Worm (Caenorhabditis elegans) whole organism, young adult: ENCODE data around the gene nxf-1.
A peak's percentile ranks its signal among the peaks of the same experiment; 100 is the strongest.

Source experiments
- B0261.1 ChIP-seq: sonication (generic microtip); optimal IDR thresholded peaks from 2 replicates; lab custom pipeline; 2016; ENCODE audit warnings: mild to moderate bottlenecking, missing genetic modification characterization, moderate library complexity, missing compliant biosample characterization
- F23B12.7 ChIP-seq: sonication (generic microtip); optimal IDR thresholded peaks from 2 replicates; lab custom pipeline; 2017; ENCODE audit warnings: missing genetic modification characterization, mild to moderate bottlenecking, missing compliant biosample characterization, antibody characterized with exemption, moderate library complexity; ENCODE audit not compliant: insufficient read depth
- F57A8.1 ChIP-seq: fragments of 200-800 bp; sonication (Bioruptor generic); optimal IDR thresholded peaks from 2 replicates; lab custom pipeline; 2018; ENCODE audit warnings: mild to moderate bottlenecking, missing genetic modification characterization, moderate library complexity, missing compliant biosample characterization
- Y53G8AR.9 ChIP-seq: fragments of 200-800 bp; sonication (Bioruptor generic); conservative IDR thresholded peaks from 2 replicates; pipeline ENCODE4 v1.3.6; 2022; ENCODE audit warnings: missing genetic modification reagents, missing genetic modification characterization, missing compliant biosample characterization
- Y67H2A.10 ChIP-seq: fragments of 200-800 bp; sonication (Bioruptor generic); conservative IDR thresholded peaks from 2 replicates; pipeline ENCODE4 v1.3.6; 2022; ENCODE audit warnings: missing genetic modification reagents, missing genetic modification characterization, missing compliant biosample characterization
- Y95B8A.8 ChIP-seq: fragments of 200-800 bp; sonication (Bioruptor generic); IDR thresholded peaks from 2 replicates; pipeline ENCODE4 v1.3.6; 2022; ENCODE audit warnings: missing genetic modification reagents, missing genetic modification characterization, missing compliant biosample characterization
- aptf-3 ChIP-seq: fragments of 200-800 bp; sonication (Bioruptor generic); IDR thresholded peaks from 2 replicates; pipeline ENCODE4 v1.3.6; 2022; ENCODE audit warnings: missing genetic modification characterization, missing compliant biosample characterization
- attf-6 ChIP-seq: fragments of 200-800 bp; sonication (Bioruptor generic); IDR thresholded peaks from 2 replicates; pipeline ENCODE4 v1.3.6; 2022; ENCODE audit warnings: missing genetic modification reagents, missing genetic modification characterization, missing compliant biosample characterization
- bed-1 ChIP-seq: fragments of 200-800 bp; sonication (Bioruptor generic); IDR thresholded peaks from 2 replicates; pipeline ENCODE4 v1.3.6; 2022; ENCODE audit warnings: missing genetic modification reagents, missing genetic modification characterization, missing compliant biosample characterization
- ceh-79 ChIP-seq: sonication (generic microtip); optimal IDR thresholded peaks from 2 replicates; lab custom pipeline; 2017; ENCODE audit warnings: mild to moderate bottlenecking, missing genetic modification characterization, missing compliant biosample characterization
- chd-7 ChIP-seq: sonication (generic microtip); optimal IDR thresholded peaks from 2 replicates; lab custom pipeline; 2016; ENCODE audit warnings: mild to moderate bottlenecking, missing genetic modification characterization, moderate library complexity, missing compliant biosample characterization
- dox-1 ChIP-seq: fragments of 200-800 bp; sonication (Bioruptor generic); IDR thresholded peaks from 2 replicates; pipeline ENCODE4 v1.3.6; 2022; ENCODE audit warnings: missing genetic modification reagents, missing genetic modification characterization, missing compliant biosample characterization
- dpff-1 ChIP-seq: sonication (generic microtip); optimal IDR thresholded peaks from 2 replicates; lab custom pipeline; 2017; ENCODE audit warnings: mild to moderate bottlenecking, missing genetic modification characterization, missing compliant biosample characterization
- egl-18 ChIP-seq: fragments of 200-800 bp; sonication (Bioruptor generic); IDR thresholded peaks from 2 replicates; pipeline ENCODE4 v1.3.6; 2022; ENCODE audit warnings: missing genetic modification reagents, missing genetic modification characterization, missing compliant biosample characterization
- hlh-12 ChIP-seq: sonication (generic microtip); optimal IDR thresholded peaks from 2 replicates; lab custom pipeline; 2016; ENCODE audit warnings: missing genetic modification characterization, missing compliant biosample characterization
- lin-54 ChIP-seq: fragments of 200-800 bp; sonication (Bioruptor generic); optimal IDR thresholded peaks from 2 replicates; lab custom pipeline; 2018; ENCODE audit warnings: mild to moderate bottlenecking, missing genetic modification characterization, missing compliant biosample characterization
- lir-1 ChIP-seq: fragments of 200-800 bp; sonication (Bioruptor generic); conservative IDR thresholded peaks from 2 replicates; pipeline ENCODE4 v1.3.6; 2022; ENCODE audit warnings: missing genetic modification reagents, missing genetic modification characterization, missing compliant biosample characterization
- lsl-1 ChIP-seq: fragments of 200-800 bp; sonication (Bioruptor generic); optimal IDR thresholded peaks from 2 replicates; lab custom pipeline; 2018; ENCODE audit warnings: mild to moderate bottlenecking, missing genetic modification characterization, moderate library complexity, missing compliant biosample characterization
- madf-6 ChIP-seq: fragments of 200-800 bp; sonication (Bioruptor generic); IDR thresholded peaks from 2 replicates; pipeline ENCODE4 v1.3.6; 2022; ENCODE audit warnings: missing genetic modification reagents, missing genetic modification characterization, missing compliant biosample characterization
- mxl-1 ChIP-seq: sonication (generic microtip); optimal IDR thresholded peaks from 2 replicates; lab custom pipeline; 2016; ENCODE audit warnings: missing genetic modification characterization, missing compliant biosample characterization
- nfya-2 ChIP-seq: fragments of 200-800 bp; sonication (Bioruptor generic); IDR thresholded peaks from 2 replicates; pipeline ENCODE4 v1.3.6; 2022; ENCODE audit warnings: missing genetic modification reagents, missing genetic modification characterization, missing compliant biosample characterization
- nfyb-1 ChIP-seq: fragments of 200-800 bp; sonication (Bioruptor generic); IDR thresholded peaks from 2 replicates; pipeline ENCODE4 v1.3.6; 2022; ENCODE audit warnings: missing genetic modification reagents, missing genetic modification characterization, missing compliant biosample characterization
- nhr-90 ChIP-seq: sonication (generic microtip); optimal IDR thresholded peaks from 2 replicates; lab custom pipeline; 2016; ENCODE audit warnings: missing genotype, mild to moderate bottlenecking, missing genetic modification characterization, missing compliant biosample characterization
- repo-1 ChIP-seq: sonication (generic microtip); optimal IDR thresholded peaks from 2 replicates; lab custom pipeline; 2017; ENCODE audit warnings: mild to moderate bottlenecking, missing genetic modification characterization, missing compliant biosample characterization
- sdz-38 ChIP-seq: sonication (generic microtip); optimal IDR thresholded peaks from 2 replicates; lab custom pipeline; 2016; ENCODE audit warnings: missing genotype, missing genetic modification characterization, missing compliant biosample characterization
- snpc-1.1 ChIP-seq: sonication (generic microtip); optimal IDR thresholded peaks from 2 replicates; lab custom pipeline; 2017; ENCODE audit warnings: missing genetic modification characterization, mild to moderate bottlenecking, missing compliant biosample characterization, antibody characterized with exemption, moderate library complexity, missing genotype, missing genetic modification reagents; ENCODE audit not compliant: insufficient read depth
- sptf-2 ChIP-seq: fragments of 200-800 bp; sonication (Bioruptor generic); optimal IDR thresholded peaks from 2 replicates; lab custom pipeline; 2018; ENCODE audit warnings: mild to moderate bottlenecking, missing genetic modification characterization, missing compliant biosample characterization
- ztf-18 ChIP-seq: sonication (generic microtip); optimal IDR thresholded peaks from 2 replicates; lab custom pipeline; 2016; ENCODE audit warnings: missing genotype, mild to moderate bottlenecking, missing genetic modification characterization, missing compliant biosample characterization

nxf-1 gene

DNA sequence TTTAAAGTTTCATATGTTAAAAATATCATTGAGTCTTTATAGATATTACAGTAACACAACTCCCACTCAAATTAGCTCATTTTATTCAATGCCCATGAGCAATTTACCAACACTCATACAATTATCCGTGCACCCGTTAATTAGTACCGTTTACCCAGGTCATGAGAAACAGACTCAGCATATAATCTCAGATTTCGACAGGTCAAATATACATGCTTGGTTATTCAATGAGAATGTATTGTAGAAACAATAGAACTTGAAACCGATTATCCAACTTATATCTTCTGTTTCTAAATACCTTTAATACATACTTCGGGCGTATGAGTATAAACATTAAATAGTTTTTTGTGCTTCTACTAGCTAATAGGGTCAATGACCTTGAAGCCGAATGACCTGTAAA, 21.4 kb upstream of the nxf-1 start:
- no peak for TF ChIP-seq repo-1
- no peak for TF ChIP-seq lin-54 (GFP tag; lab: Kevin White, UChicago)
- no peak for TF ChIP-seq sdz-38
- no peak for TF ChIP-seq hlh-12 (tag; lab: Kevin White, UChicago)
- no peak for TF ChIP-seq Y67H2A.10 (GFP tag; lab: Robert Waterston, UW)
- no peak for TF ChIP-seq Y53G8AR.9 (GFP tag; lab: Robert Waterston, UW)

ce11 chrV:14433584-14433983, 18.8 kb upstream of the nxf-1 start:
- TF ChIP-seq B0261.1 (tag; lab: Kevin White, UChicago) (no peak), nfyb-1 (no peak), egl-18 (GFP tag; lab: Robert Waterston, UW) (no peak), snpc-1.1 (no peak), F23B12.7 (no peak), dox-1 (GFP tag; lab: Robert Waterston, UW) (no peak), nhr-90 (tag; lab: Kevin White, UChicago) (no peak), ztf-18 (tag; lab: Kevin White, UChicago) (no peak)
- TF ChIP-seq, all 124 proteins: peak for 0

DNA sequence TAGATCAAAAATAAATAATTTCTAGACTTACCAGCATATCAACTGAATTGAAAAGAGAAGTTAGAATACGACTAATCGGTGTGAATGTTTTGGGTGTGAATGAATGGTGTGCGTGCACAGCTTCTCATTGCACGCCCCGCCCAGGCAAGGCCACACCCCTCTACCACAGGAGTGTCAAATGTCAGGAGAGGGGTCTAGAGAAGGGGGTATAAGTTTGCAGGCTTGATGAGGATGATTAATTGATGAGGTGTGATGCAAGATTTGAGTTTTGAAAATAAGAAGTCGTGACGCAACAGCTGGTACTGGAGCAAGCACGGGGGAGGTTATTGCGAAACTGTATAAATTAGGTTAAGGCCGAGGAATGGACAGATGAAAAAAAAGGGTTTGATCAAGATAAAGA, 17.4 kb upstream of the nxf-1 start, which contains the start of gene egl-1:
Gene egl-1 (minus strand): TSS at position 101 of the 400 bp plus-strand sequence.
- TF ChIP-seq F57A8.1 (GFP tag; lab: Kevin White, UChicago) (no peak), nfya-2 (no peak), aptf-3 (GFP tag; lab: Robert Waterston, UW) (0 out of 2 replicates have a peak, but pooled peaks have one; percentile 35), sptf-2 (GFP tag; lab: Kevin White, UChicago) (no peak), Y95B8A.8 (GFP tag; lab: Robert Waterston, UW) (no peak), lir-1 (GFP tag; lab: Robert Waterston, UW) (no peak)

DNA sequence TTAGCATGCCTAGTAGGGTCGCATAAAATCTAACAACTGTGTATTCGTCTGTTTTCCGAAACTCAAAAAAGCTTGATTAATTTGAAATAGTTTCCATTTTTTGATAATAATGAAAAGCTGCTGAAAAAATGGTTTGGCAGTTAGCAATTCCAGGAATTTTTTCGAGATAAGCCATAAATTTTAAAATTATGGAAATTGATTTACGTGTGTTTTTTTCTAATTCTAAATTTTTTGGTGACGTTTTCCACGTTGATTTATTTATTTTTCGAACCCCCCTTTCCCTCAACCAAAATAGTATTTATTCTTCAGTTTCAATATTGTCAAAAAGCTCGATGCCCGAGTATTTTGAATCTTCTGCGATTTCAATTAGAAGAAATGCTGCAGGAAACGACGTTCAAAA, 14.1 kb upstream of the nxf-1 start, which contains the start of gene F23B12.1:
Gene F23B12.1 (plus strand): TSS at position 301 of the 400 bp plus-strand sequence.
- no peak for TF ChIP-seq chd-7 (tag; lab: Kevin White, UChicago)
- no peak for TF ChIP-seq nhr-90 (tag; lab: Kevin White, UChicago)
- no peak for TF ChIP-seq lsl-1
- TF ChIP-seq dpff-1 (tag; lab: Kevin White, UChicago): no peak
- TF ChIP-seq ceh-79 (tag; lab: Kevin White, UChicago): no peak
- TF ChIP-seq, all 124 proteins: peak for 0

DNA sequence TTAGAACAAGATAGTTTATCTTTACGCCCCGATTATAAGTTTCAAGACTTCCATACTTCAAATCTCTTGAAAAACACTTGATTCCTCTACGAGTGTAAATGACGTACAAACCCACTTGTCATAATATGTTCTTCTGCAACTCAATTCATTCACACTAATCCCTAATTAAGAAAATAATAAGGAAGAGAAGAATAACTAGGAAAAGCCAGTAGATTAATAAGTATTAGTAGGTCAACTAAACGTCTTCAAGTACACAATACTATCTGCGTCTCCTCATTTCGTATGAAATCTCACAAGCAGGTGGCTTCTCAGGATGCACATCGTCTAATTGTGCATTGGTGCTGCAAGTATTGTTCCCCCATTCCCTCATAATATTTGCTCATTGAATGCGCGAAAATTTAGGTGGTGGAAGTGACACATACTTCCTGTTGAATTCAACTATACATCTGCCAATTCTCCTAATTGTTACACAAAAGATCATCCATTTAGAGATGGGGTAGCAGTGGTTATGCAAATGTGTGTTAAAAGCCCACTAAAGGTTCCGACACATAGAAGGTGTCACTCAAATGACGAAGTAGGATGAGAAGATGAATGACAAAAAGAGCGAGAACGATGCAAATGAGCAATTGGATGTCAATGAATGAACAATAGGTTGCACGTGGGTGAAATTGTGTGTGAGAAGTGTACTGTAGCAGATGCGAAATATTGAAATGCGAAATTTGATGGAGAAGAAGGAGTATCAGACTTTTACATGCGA, 12.4 kb upstream of the nxf-1 start:
- TF ChIP-seq lin-54 (GFP tag; lab: Kevin White, UChicago) (no peak), mxl-1 (tag; lab: Kevin White, UChicago) (no peak), attf-6 (no peak), bed-1 (no peak)
- TF ChIP-seq, all 124 proteins: peak for 0

- no peak for TF ChIP-seq madf-6
Observed at ce11 chrV:14426013-14426412, 11.2 kb upstream of the nxf-1 start.
